Worm (Caenorhabditis elegans) whole organism, late embryonic: ENCODE data around the gene C14B9.10.

ENCODE experiments used
- C38D4.7 ChIP-seq: fragments of 200-800 bp; sonication (Bioruptor generic); optimal IDR thresholded peaks from 2 replicates; lab custom pipeline; 2018; ENCODE audit warnings: mild to moderate bottlenecking, missing genetic modification characterization, moderate library complexity, missing compliant biosample characterization
- F13H6.1 ChIP-seq: sonication (generic microtip); optimal IDR thresholded peaks from 2 replicates; lab custom pipeline; 2016; ENCODE audit warnings: missing genetic modification characterization, missing compliant biosample characterization
- K09A11.1 ChIP-seq: sonication (generic microtip); optimal IDR thresholded peaks from 2 replicates; lab custom pipeline; 2017; ENCODE audit warnings: antibody characterized with exemption, mild to moderate bottlenecking, missing genetic modification characterization, missing compliant biosample characterization; ENCODE audit not compliant: insufficient read depth
- T23F11.4 ChIP-seq: fragments of 200-800 bp; sonication (Bioruptor generic); optimal IDR thresholded peaks from 2 replicates; lab custom pipeline; 2018; ENCODE audit warnings: mild to moderate bottlenecking, missing genetic modification characterization, missing compliant biosample characterization
- Y22D7AL.16 ChIP-seq: sonication (generic microtip); optimal IDR thresholded peaks from 2 replicates; lab custom pipeline; 2016; ENCODE audit warnings: missing genetic modification characterization, missing compliant biosample characterization
- ahr-1 ChIP-seq: sonication (generic microtip); optimal IDR thresholded peaks from 2 replicates; lab custom pipeline; 2016; ENCODE audit warnings: missing genetic modification characterization, missing compliant biosample characterization
- ama-1 ChIP-seq: fragments of 150-350 bp; optimal IDR thresholded peaks from 2 replicates; lab custom pipeline; 2014
- ceh-18 ChIP-seq: sonication (generic microtip); optimal IDR thresholded peaks from 2 replicates; lab custom pipeline; 2016; ENCODE audit warnings: missing genetic modification characterization, missing compliant biosample characterization
- ceh-19 ChIP-seq: fragments of 200-800 bp; sonication (Bioruptor generic); optimal IDR thresholded peaks from 2 replicates; lab custom pipeline; 2018; ENCODE audit warnings: mild to moderate bottlenecking, missing genetic modification characterization, missing compliant biosample characterization
- ceh-22 ChIP-seq: sonication (generic microtip); optimal IDR thresholded peaks from 2 replicates; lab custom pipeline; 2017; ENCODE audit warnings: missing biosample characterization, missing genetic modification characterization
- ceh-24 ChIP-seq: sonication (generic microtip); optimal IDR thresholded peaks from 2 replicates; lab custom pipeline; 2016; ENCODE audit warnings: mild to moderate bottlenecking, missing genetic modification characterization, missing compliant biosample characterization
- ceh-30 ChIP-seq: fragments of 150-350 bp; optimal IDR thresholded peaks from 2 replicates; lab custom pipeline; 2014; ENCODE audit warnings: missing biosample characterization, missing genetic modification characterization
- ceh-45 ChIP-seq: fragments of 200-800 bp; sonication (Bioruptor generic); IDR thresholded peaks from 2 replicates; pipeline ENCODE4 v1.3.6; 2022; ENCODE audit warnings: missing genetic modification reagents, missing genetic modification characterization, missing compliant biosample characterization
- ceh-48 ChIP-seq: sonication (generic microtip); optimal IDR thresholded peaks from 2 replicates; lab custom pipeline; 2016; ENCODE audit warnings: missing genetic modification characterization, inconsistent platforms, missing compliant biosample characterization
- ceh-6 ChIP-seq: fragments of 200-800 bp; sonication (Bioruptor generic); optimal IDR thresholded peaks from 2 replicates; lab custom pipeline; 2018; ENCODE audit warnings: mild to moderate bottlenecking, missing genetic modification characterization, missing compliant biosample characterization
- che-1 ChIP-seq: sonication (generic microtip); optimal IDR thresholded peaks from 2 replicates; lab custom pipeline; 2016; ENCODE audit warnings: mild to moderate bottlenecking, missing genetic modification characterization, missing compliant biosample characterization
- elt-2 ChIP-seq: sonication (generic microtip); optimal IDR thresholded peaks from 2 replicates; lab custom pipeline; 2016; ENCODE audit warnings: missing genetic modification reagents, missing genetic modification characterization, missing compliant biosample characterization
- elt-4 ChIP-seq: sonication (generic microtip); optimal IDR thresholded peaks from 2 replicates; lab custom pipeline; 2016; ENCODE audit warnings: missing genetic modification characterization, missing compliant biosample characterization
- ets-4 ChIP-seq: sonication (generic microtip); optimal IDR thresholded peaks from 2 replicates; lab custom pipeline; 2016; ENCODE audit warnings: missing genetic modification characterization, missing compliant biosample characterization
- fax-1 ChIP-seq: sonication (generic microtip); optimal IDR thresholded peaks from 2 replicates; lab custom pipeline; 2016; ENCODE audit warnings: missing genotype, missing genetic modification characterization, missing compliant biosample characterization
- fkh-10 ChIP-seq: fragments of 150-350 bp; optimal IDR thresholded peaks from 2 replicates; lab custom pipeline; 2014; ENCODE audit warnings: missing biosample characterization, missing genetic modification reagents, missing genetic modification characterization
- hlh-13 ChIP-seq: fragments of 200-800 bp; sonication (Bioruptor generic); optimal IDR thresholded peaks from 2 replicates; lab custom pipeline; 2018; ENCODE audit warnings: mild to moderate bottlenecking, missing genetic modification characterization, missing compliant biosample characterization
- hlh-30 ChIP-seq: sonication (generic microtip); optimal IDR thresholded peaks from 2 replicates; lab custom pipeline; 2017; ENCODE audit warnings: antibody characterized with exemption, missing genetic modification characterization, missing compliant biosample characterization; ENCODE audit not compliant: insufficient read depth
- hlh-6 ChIP-seq: sonication (generic microtip); optimal IDR thresholded peaks from 2 replicates; lab custom pipeline; 2016; ENCODE audit warnings: missing genotype, missing genetic modification characterization, missing compliant biosample characterization
- hlh-8 ChIP-seq: sonication (generic microtip); optimal IDR thresholded peaks from 2 replicates; lab custom pipeline; 2016; ENCODE audit warnings: missing genotype, missing genetic modification characterization, missing compliant biosample characterization
- lim-6 ChIP-seq: sonication (generic microtip); optimal IDR thresholded peaks from 2 replicates; lab custom pipeline; 2016; ENCODE audit warnings: missing genetic modification characterization, missing compliant biosample characterization
- lin-11 ChIP-seq: fragments of 200-800 bp; sonication (Bioruptor generic); optimal IDR thresholded peaks from 2 replicates; lab custom pipeline; 2018; ENCODE audit warnings: mild to moderate bottlenecking, missing genetic modification characterization, missing compliant biosample characterization
- mec-3 ChIP-seq: sonication (generic microtip); optimal IDR thresholded peaks from 2 replicates; lab custom pipeline; 2016; ENCODE audit warnings: borderline replicate concordance, missing genetic modification characterization, missing compliant biosample characterization
- nfya-1 ChIP-seq: sonication (generic microtip); optimal IDR thresholded peaks from 2 replicates; lab custom pipeline; 2017; ENCODE audit warnings: missing genetic modification characterization, mild to moderate bottlenecking, missing compliant biosample characterization, antibody characterized with exemption, moderate library complexity
- nhr-11 ChIP-seq: fragments of 150-350 bp; optimal IDR thresholded peaks from 2 replicates; lab custom pipeline; 2014; ENCODE audit warnings: missing biosample characterization, missing genetic modification characterization
- npax-4 ChIP-seq: sonication (generic microtip); optimal IDR thresholded peaks from 2 replicates; lab custom pipeline; 2016; ENCODE audit warnings: missing genetic modification characterization, missing compliant biosample characterization
- pag-3 ChIP-seq: sonication (generic microtip); optimal IDR thresholded peaks from 2 replicates; lab custom pipeline; 2016; ENCODE audit warnings: missing compliant biosample characterization, missing genetic modification characterization, borderline replicate concordance
- pat-9 ChIP-seq: fragments of 200-800 bp; sonication (Bioruptor generic); optimal IDR thresholded peaks from 2 replicates; lab custom pipeline; 2018; ENCODE audit warnings: mild to moderate bottlenecking, missing genetic modification characterization, moderate library complexity, missing compliant biosample characterization
- pax-1 ChIP-seq: fragments of 150-350 bp; optimal IDR thresholded peaks from 2 replicates; lab custom pipeline; 2014; ENCODE audit warnings: missing biosample characterization, missing genetic modification characterization
- pha-4 ChIP-seq: fragments of 150-350 bp; optimal IDR thresholded peaks from 2 replicates; lab custom pipeline; 2018; ENCODE audit warnings: missing biosample characterization, missing genetic modification reagents, missing genetic modification characterization
- pros-1 ChIP-seq: fragments of 150-350 bp; optimal IDR thresholded peaks from 2 replicates; lab custom pipeline; 2014; ENCODE audit warnings: missing biosample characterization, missing genetic modification reagents, missing genetic modification characterization
- sdc-2 ChIP-seq: sonication (generic microtip); optimal IDR thresholded peaks from 2 replicates; lab custom pipeline; 2016; ENCODE audit warnings: missing genotype, missing genetic modification characterization, missing compliant biosample characterization
- syd-9 ChIP-seq: sonication (generic microtip); optimal IDR thresholded peaks from 2 replicates; lab custom pipeline; 2016; ENCODE audit warnings: mild to moderate bottlenecking, missing genetic modification characterization, moderate library complexity, missing compliant biosample characterization
- tbx-2 ChIP-seq: sonication (generic microtip); optimal IDR thresholded peaks from 2 replicates; lab custom pipeline; 2016; ENCODE audit warnings: missing genetic modification characterization, missing compliant biosample characterization
- ttx-3 ChIP-seq: sonication (generic microtip); optimal IDR thresholded peaks from 2 replicates; lab custom pipeline; 2016; ENCODE audit warnings: missing genetic modification reagents, missing genetic modification characterization, missing compliant biosample characterization
- unc-3 ChIP-seq, 2 experiments: fragments of 200-800 bp in 1 of 2; sonication (Bioruptor generic) in 1 of 2; sonication (generic microtip) in 1 of 2; conservative IDR thresholded peaks in 1 of 2; optimal IDR thresholded peaks in 1 of 2; 2 replicates each; pipeline versions ENCODE4 v1.3.6 to Lab custom; 2016 to 2022; ENCODE audit warnings: missing compliant biosample characterization in 2 of 2, missing genetic modification characterization in 2 of 2, missing genetic modification reagents in 1 of 2
- unc-42 ChIP-seq: sonication (generic microtip); optimal IDR thresholded peaks from 2 replicates; lab custom pipeline; 2016; ENCODE audit warnings: missing genotype, missing genetic modification characterization, missing compliant biosample characterization
- unc-55 ChIP-seq: sonication (generic microtip); optimal IDR thresholded peaks from 2 replicates; lab custom pipeline; 2017; ENCODE audit warnings: missing biosample characterization, missing genetic modification reagents, missing genetic modification characterization
- ztf-16 ChIP-seq: sonication (generic microtip); optimal IDR thresholded peaks from 2 replicates; lab custom pipeline; 2017; ENCODE audit warnings: missing genetic modification characterization, missing compliant biosample characterization

The C14B9.10 gene

ce11 chrIII:8136517-8137099 is 6.0 kb downstream of the C14B9.10 start:
- TF ChIP-seq hlh-6 (no peak), ceh-22 (tag; lab: Kevin White, UChicago) (peak; percentile 61), pax-1 (peak; percentile 73), nfya-1 (peak; percentile 7), ama-1 (lab: Kevin White, UChicago) (peak; percentile 24), hlh-30 (tag; lab: Kevin White, UChicago) (peak; percentile 33)

ce11 chrIII:8137777-8138176 is 7.1 kb downstream of the C14B9.10 start, which contains the start of gene hsp-12.2:
Gene hsp-12.2, plus strand, starts transcription at chrIII:8138077.
- TF ChIP-seq unc-3 (GFP tag; conservative IDR thresholded peaks at IDR 0.05; lab: Robert Waterston, UW): no peak
- no peak for TF ChIP-seq unc-3 (tag; optimal IDR thresholded peaks at IDR 0.05; lab: Kevin White, UChicago)
- TF ChIP-seq che-1 (tag; lab: Kevin White, UChicago): no peak
- no peak for TF ChIP-seq ceh-24 (tag; lab: Kevin White, UChicago)
- TF ChIP-seq ahr-1 (tag; lab: Kevin White, UChicago): no peak
- no peak for TF ChIP-seq T23F11.4 (GFP tag; lab: Kevin White, UChicago)
- TF ChIP-seq unc-55 (GFP tag; lab: Kevin White, UChicago): no peak
- no peak for TF ChIP-seq pha-4 (tag; lab: Kevin White, UChicago)
- TF ChIP-seq fax-1: no peak
- TF ChIP-seq pat-9 (tag; lab: Kevin White, UChicago): no peak
- no peak for TF ChIP-seq sdc-2 (tag; lab: Kevin White, UChicago)
- no peak for TF ChIP-seq nfya-1
- no peak for TF ChIP-seq ztf-16
- no peak for TF ChIP-seq ttx-3 (tag; lab: Kevin White, UChicago)
- no peak for TF ChIP-seq hlh-13 (GFP tag; lab: Kevin White, UChicago)
- no peak for TF ChIP-seq C38D4.7
- TF ChIP-seq hlh-8: no peak
- TF ChIP-seq lim-6: no peak

- TF ChIP-seq pag-3 (tag; lab: Kevin White, UChicago) (no peak), hlh-13 (GFP tag; lab: Kevin White, UChicago) (no peak), npax-4 (tag; lab: Kevin White, UChicago) (no peak)
Measured at ce11 chrIII:8142217-8142616, 11.6 kb downstream of the C14B9.10 start.

- TF ChIP-seq ceh-6 (GFP tag; lab: Kevin White, UChicago) (no peak), ceh-48 (no peak), unc-42 (tag; lab: Kevin White, UChicago) (peak; percentile 55), ceh-22 (tag; lab: Kevin White, UChicago) (no peak), Y22D7AL.16 (tag; lab: Kevin White, UChicago) (no peak), ztf-16 (peak; percentile 30), ceh-30 (tag; lab: Kevin White, UChicago) (no peak), ceh-19 (GFP tag; lab: Kevin White, UChicago) (no peak), unc-55 (GFP tag; lab: Kevin White, UChicago) (no peak), ceh-18 (tag; lab: Kevin White, UChicago) (peak; percentile 8), mec-3 (tag; lab: Kevin White, UChicago) (peak; percentile 17), hlh-8 (peak; percentile 81), C38D4.7 (no peak), syd-9 (no peak), hlh-13 (GFP tag; lab: Kevin White, UChicago) (no peak), elt-4 (tag; lab: Kevin White, UChicago) (no peak), che-1 (tag; lab: Kevin White, UChicago) (no peak), fkh-10 (no peak), F13H6.1 (peak; percentile 52), nfya-1 (no peak), sdc-2 (tag; lab: Kevin White, UChicago) (peak; percentile 52), tbx-2 (tag; lab: Kevin White, UChicago) (peak; percentile 95), ttx-3 (tag; lab: Kevin White, UChicago) (no peak), ets-4 (peak; percentile 84), lin-11 (no peak), nhr-11 (tag; lab: Kevin White, UChicago) (no peak), elt-2 (peak; percentile 85), T23F11.4 (GFP tag; lab: Kevin White, UChicago) (no peak), pros-1 (tag; lab: Kevin White, UChicago) (no peak), pat-9 (tag; lab: Kevin White, UChicago) (no peak), K09A11.1 (tag; lab: Kevin White, UChicago) (no peak), ceh-45 (GFP tag; lab: Robert Waterston, UW) (no peak)
Measured at ce11 chrIII:8144574-8145065, 14.0 kb downstream of the C14B9.10 start, which contains the start of the genes C14B9.8 and mrpl-18. Gene C14B9.8, minus strand, starts transcription at chrIII:8144629. Gene mrpl-18, plus strand, starts transcription at chrIII:8145015.
